Fruit fly (Drosophila melanogaster) whole organism, embryonic: ENCODE data around the gene CG9133.

Experiments used
- ATbp ChIP-seq: fragments of 200-800 bp; sonication (Bioruptor generic); optimal IDR thresholded peaks from 2 replicates; lab custom pipeline; 2017; ENCODE audit warnings: missing biosample characterization, mild to moderate bottlenecking, missing genetic modification characterization, missing genetic modification reagents
- CG12155 ChIP-seq: fragments of 200-800 bp; sonication (Bioruptor generic); optimal IDR thresholded peaks from 3 replicates; lab custom pipeline; 2016; ENCODE audit warnings: missing biosample characterization, missing genetic modification characterization
- CG12299 ChIP-seq: fragments of 200-800 bp; sonication (Bioruptor generic); optimal IDR thresholded peaks from 2 replicates; lab custom pipeline; 2018; ENCODE audit warnings: missing biosample characterization, mild to moderate bottlenecking, missing genetic modification characterization
- CG13424 ChIP-seq: fragments of 200-800 bp; sonication (Bioruptor generic); optimal IDR thresholded peaks from 2 replicates; lab custom pipeline; 2019; ENCODE audit warnings: missing biosample characterization, mild to moderate bottlenecking, missing genetic modification characterization, moderate library complexity
- CG14667 ChIP-seq: fragments of 200-800 bp; sonication (Bioruptor generic); IDR thresholded peaks from 2 replicates; pipeline ENCODE4 v1.3.6; 2022; ENCODE audit warnings: missing biosample characterization, missing genetic modification characterization
- CG14965 ChIP-seq: fragments of 200-800 bp; sonication (Bioruptor generic); optimal IDR thresholded peaks from 2 replicates; lab custom pipeline; 2016; ENCODE audit warnings: missing biosample characterization, missing genetic modification characterization, borderline replicate concordance
- CG15269 ChIP-seq: fragments of 200-800 bp; sonication (Bioruptor generic); optimal IDR thresholded peaks from 2 replicates; lab custom pipeline; 2018; ENCODE audit warnings: missing biosample characterization, mild to moderate bottlenecking, missing genetic modification characterization, moderate library complexity
- CG1603 ChIP-seq: fragments of 200-800 bp; sonication (Bioruptor generic); optimal IDR thresholded peaks from 2 replicates; lab custom pipeline; 2019; ENCODE audit warnings: missing biosample characterization, mild to moderate bottlenecking, missing genetic modification characterization, moderate library complexity
- CG17385 ChIP-seq: fragments of 200-800 bp; sonication (Bioruptor generic); optimal IDR thresholded peaks from 3 replicates; lab custom pipeline; 2018; ENCODE audit warnings: missing biosample characterization, mild to moderate bottlenecking, missing genetic modification characterization
- CG2129 ChIP-seq: fragments of 200-800 bp; sonication (Bioruptor generic); IDR thresholded peaks from 2 replicates; pipeline ENCODE4 v1.3.6; 2022; ENCODE audit warnings: missing biosample characterization, missing genetic modification characterization; ENCODE audit not compliant: partially characterized antibody
- CG2202 ChIP-seq: fragments of 200-800 bp; sonication (Bioruptor generic); optimal IDR thresholded peaks from 2 replicates; lab custom pipeline; 2018; ENCODE audit warnings: missing biosample characterization, mild to moderate bottlenecking, missing genetic modification characterization
- CG3995 ChIP-seq: fragments of 200-800 bp; sonication (Bioruptor generic); optimal IDR thresholded peaks from 3 replicates; lab custom pipeline; 2016; ENCODE audit warnings: missing biosample characterization, missing genetic modification characterization
- CG4617 ChIP-seq: fragments of 200-800 bp; sonication (Bioruptor generic); optimal IDR thresholded peaks from 3 replicates; lab custom pipeline; 2016; ENCODE audit warnings: missing biosample characterization, missing genetic modification characterization, borderline replicate concordance
- CG6689 ChIP-seq: fragments of 200-800 bp; sonication (Bioruptor generic); IDR thresholded peaks from 2 replicates; pipeline ENCODE4 v1.3.6; 2022; ENCODE audit warnings: missing biosample characterization, missing genetic modification characterization
- CG6813 ChIP-seq: fragments of 200-800 bp; sonication (Bioruptor generic); optimal IDR thresholded peaks from 2 replicates; lab custom pipeline; 2017; ENCODE audit warnings: missing biosample characterization, missing genetic modification characterization, mild to moderate bottlenecking, moderate library complexity, missing genetic modification reagents
- CG7271 ChIP-seq: fragments of 200-800 bp; sonication (Bioruptor generic); optimal IDR thresholded peaks from 2 replicates; lab custom pipeline; 2018; ENCODE audit warnings: missing biosample characterization, mild to moderate bottlenecking, missing genetic modification characterization, moderate library complexity
- CG7357 ChIP-seq: fragments of 200-800 bp; sonication (Bioruptor generic); IDR thresholded peaks from 3 replicates; pipeline ENCODE4 v1.3.6; 2022; ENCODE audit warnings: missing biosample characterization, missing genetic modification characterization
- CG7372 ChIP-seq: fragments of 200-800 bp; sonication (Bioruptor generic); IDR thresholded peaks from 2 replicates; pipeline ENCODE4 v1.3.6; 2022; ENCODE audit warnings: missing biosample characterization, missing genetic modification characterization
- CG7556 ChIP-seq: fragments of 200-800 bp; sonication (Bioruptor generic); optimal IDR thresholded peaks from 2 replicates; lab custom pipeline; 2017; ENCODE audit warnings: missing biosample characterization, mild to moderate bottlenecking, missing genetic modification characterization
- CG7963 ChIP-seq: fragments of 200-800 bp; sonication (Bioruptor generic); IDR thresholded peaks from 3 replicates; pipeline ENCODE4 v1.3.6; 2022; ENCODE audit warnings: missing biosample characterization, missing genetic modification characterization; ENCODE audit not compliant: partially characterized antibody
- CG8765 ChIP-seq: fragments of 200-800 bp; sonication (Bioruptor generic); IDR thresholded peaks from 2 replicates; pipeline ENCODE4 v1.3.6; 2022; ENCODE audit warnings: missing biosample characterization, missing genetic modification characterization
- CG9727 ChIP-seq: fragments of 200-800 bp; sonication (Bioruptor generic); optimal IDR thresholded peaks from 3 replicates; lab custom pipeline; 2017; ENCODE audit warnings: missing biosample characterization, mild to moderate bottlenecking, missing genetic modification characterization
- CG9932 ChIP-seq: fragments of 200-800 bp; sonication (Bioruptor generic); IDR thresholded peaks from 2 replicates; pipeline ENCODE4 v1.3.6; 2022; ENCODE audit warnings: missing biosample characterization, missing genetic modification characterization
- Dip3 ChIP-seq: fragments of 200-800 bp; sonication (Bioruptor generic); optimal IDR thresholded peaks from 3 replicates; lab custom pipeline; 2016; ENCODE audit warnings: missing biosample characterization, missing genetic modification characterization
- GATAe ChIP-seq: fragments of 200-800 bp; sonication (Bioruptor generic); conservative IDR thresholded peaks from 2 replicates; pipeline ENCODE4 v1.3.6; 2022; ENCODE audit warnings: missing biosample characterization, missing genetic modification characterization
- NfI ChIP-seq: fragments of 200-800 bp; sonication (Bioruptor generic); optimal IDR thresholded peaks from 3 replicates; lab custom pipeline; 2018; ENCODE audit warnings: missing biosample characterization, mild to moderate bottlenecking, missing genetic modification characterization, moderate library complexity
- Rfx ChIP-seq: fragments of 200-800 bp; sonication (Bioruptor generic); IDR thresholded peaks from 2 replicates; pipeline ENCODE4 v1.3.6; 2022; ENCODE audit warnings: missing biosample characterization, missing genetic modification characterization
- Sry-β ChIP-seq: fragments of 200-800 bp; sonication (Bioruptor generic); optimal IDR thresholded peaks from 2 replicates; lab custom pipeline; 2018; ENCODE audit warnings: missing biosample characterization, mild to moderate bottlenecking, missing genetic modification characterization, moderate library complexity
- Vsx1 ChIP-seq: fragments of 200-800 bp; sonication (Bioruptor generic); optimal IDR thresholded peaks from 2 replicates; lab custom pipeline; 2017; ENCODE audit warnings: missing biosample characterization, mild to moderate bottlenecking, missing genetic modification characterization, missing genetic modification reagents
- ac ChIP-seq: fragments of 200-800 bp; sonication (Bioruptor generic); optimal IDR thresholded peaks from 3 replicates; lab custom pipeline; 2017; ENCODE audit warnings: missing biosample characterization, mild to moderate bottlenecking, missing genetic modification characterization
- cato ChIP-seq: fragments of 200-800 bp; sonication (Bioruptor generic); optimal IDR thresholded peaks from 2 replicates; lab custom pipeline; 2016; ENCODE audit warnings: missing biosample characterization, missing genetic modification characterization, borderline replicate concordance
- caup ChIP-seq: fragments of 200-800 bp; sonication (Bioruptor generic); optimal IDR thresholded peaks from 3 replicates; lab custom pipeline; 2017; ENCODE audit warnings: missing biosample characterization, mild to moderate bottlenecking, missing genetic modification characterization, moderate library complexity; ENCODE audit not compliant: severe bottlenecking
- chif ChIP-seq, 2 experiments: fragments of 200-800 bp; sonication (Bioruptor generic); optimal IDR thresholded peaks; 3 replicates each; lab custom pipeline; 2016; ENCODE audit warnings: missing biosample characterization in 2 of 2, missing genetic modification characterization in 2 of 2
- chinmo ChIP-seq: fragments of 200-800 bp; sonication (Bioruptor generic); IDR thresholded peaks from 4 replicates; pipeline ENCODE4 v1.3.6; 2022; ENCODE audit warnings: missing biosample characterization, missing genetic modification characterization; ENCODE audit not compliant: partially characterized antibody
- disco-r ChIP-seq: fragments of 200-800 bp; sonication (Bioruptor generic); optimal IDR thresholded peaks from 2 replicates; lab custom pipeline; 2016; ENCODE audit warnings: missing biosample characterization, missing genetic modification characterization
- dysf ChIP-seq: fragments of 200-800 bp; sonication (Bioruptor generic); IDR thresholded peaks from 3 replicates; pipeline ENCODE4 v1.3.6; 2022; ENCODE audit warnings: missing biosample characterization, missing genetic modification characterization
- esg ChIP-seq: fragments of 200-800 bp; sonication (Bioruptor generic); conservative IDR thresholded peaks from 2 replicates; pipeline ENCODE4 v1.3.6; 2022; ENCODE audit warnings: missing biosample characterization, missing genetic modification characterization
- gt ChIP-seq: fragments of 200-800 bp; sonication (Bioruptor generic); IDR thresholded peaks from 2 replicates; pipeline ENCODE4 v1.3.6; 2022; ENCODE audit warnings: missing biosample characterization, missing genetic modification characterization
- klu ChIP-seq: fragments of 200-800 bp; sonication (Bioruptor generic); IDR thresholded peaks from 2 replicates; pipeline ENCODE4 v1.3.6; 2022; ENCODE audit warnings: missing biosample characterization, missing genetic modification characterization
- maf-S ChIP-seq: fragments of 200-800 bp; sonication (Bioruptor generic); optimal IDR thresholded peaks from 2 replicates; lab custom pipeline; 2016; ENCODE audit warnings: missing biosample characterization, missing genetic modification characterization
- nau ChIP-seq: fragments of 200-800 bp; sonication (Bioruptor generic); optimal IDR thresholded peaks from 3 replicates; lab custom pipeline; 2017; ENCODE audit warnings: missing biosample characterization, mild to moderate bottlenecking, missing genetic modification characterization, missing genetic modification reagents
- pita ChIP-seq: fragments of 200-800 bp; sonication (Bioruptor generic); optimal IDR thresholded peaks from 2 replicates; lab custom pipeline; 2017; ENCODE audit warnings: missing biosample characterization, mild to moderate bottlenecking, missing genetic modification characterization
- pum ChIP-seq: fragments of 200-800 bp; sonication (Bioruptor generic); optimal IDR thresholded peaks from 2 replicates; lab custom pipeline; 2016; ENCODE audit warnings: missing biosample characterization, missing genetic modification characterization
- sisA ChIP-seq: fragments of 200-800 bp; sonication (Bioruptor generic); IDR thresholded peaks from 2 replicates; pipeline ENCODE4 v1.3.6; 2022; ENCODE audit warnings: missing biosample characterization, missing genetic modification characterization
- tll ChIP-seq, 2 experiments: fragments of 200-800 bp in 1 of 2; fragments of >200 bp in 1 of 2; sonication (Bioruptor generic) in 1 of 2; optimal IDR thresholded peaks; 2 replicates each; lab custom pipeline; 2017 to 2019; ENCODE audit warnings: missing biosample characterization in 2 of 2, missing genetic modification characterization in 2 of 2, mild to moderate bottlenecking in 1 of 2, moderate library complexity in 1 of 2
- trem ChIP-seq: fragments of 200-800 bp; optimal IDR thresholded peaks from 3 replicates; lab custom pipeline; 2019; ENCODE audit warnings: missing biosample characterization, mild to moderate bottlenecking, missing genetic modification characterization, moderate library complexity
- trh ChIP-seq: fragments of 200-800 bp; sonication (Bioruptor generic); optimal IDR thresholded peaks from 2 replicates; lab custom pipeline; 2016; ENCODE audit warnings: missing biosample characterization, missing genetic modification characterization
- unc-4 ChIP-seq: fragments of 200-800 bp; sonication (Bioruptor generic); IDR thresholded peaks from 2 replicates; pipeline ENCODE4 v1.3.6; 2022; ENCODE audit warnings: missing biosample characterization, missing genetic modification characterization; ENCODE audit not compliant: partially characterized antibody
- wek ChIP-seq: fragments of 200-800 bp; sonication (Bioruptor generic); optimal IDR thresholded peaks from 3 replicates; lab custom pipeline; 2018; ENCODE audit warnings: missing biosample characterization, mild to moderate bottlenecking, missing genetic modification characterization, moderate library complexity
- yki ChIP-seq: fragments of >200 bp; optimal IDR thresholded peaks from 3 replicates; lab custom pipeline; 2018
- zen ChIP-seq: fragments of 200-800 bp; sonication (Bioruptor generic); optimal IDR thresholded peaks from 3 replicates; lab custom pipeline; 2018; ENCODE audit warnings: missing biosample characterization, mild to moderate bottlenecking, missing genetic modification characterization, moderate library complexity

The CG9133 gene

DNA sequence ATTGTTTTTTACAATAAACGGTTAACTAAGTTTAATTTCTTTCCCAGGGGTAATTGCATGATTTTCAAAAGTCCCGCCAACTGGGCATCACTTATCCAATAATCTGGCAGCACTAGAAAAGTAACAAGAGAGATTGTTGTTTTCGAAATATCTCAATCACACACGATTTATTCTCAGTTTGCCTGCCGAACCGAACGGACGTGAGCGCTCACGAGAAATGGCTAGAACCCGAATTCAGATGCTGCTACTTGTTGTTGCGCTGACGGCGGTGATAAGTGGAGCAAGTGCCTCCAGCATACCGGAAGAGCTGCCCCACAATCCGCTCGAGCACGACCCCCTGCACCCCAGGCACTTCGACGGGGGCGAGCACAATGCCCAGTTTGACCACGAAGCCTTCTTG is 46.7 kb downstream of the CG9133 start, which contains the start of gene scf (continued):
- TF ChIP-seq chif (GFP tag; optimal IDR thresholded peaks at IDR 0.05; lab: Kevin White, UChicago) = no peak
- TF ChIP-seq CG12155 = no peak
- TF ChIP-seq GATAe = no peak
- no peak for TF ChIP-seq CG13424 (tag; lab: Kevin White, UChicago)
- peak; percentile 71 for TF ChIP-seq trem
- TF ChIP-seq CG6813 (GFP tag; lab: Kevin White, UChicago) = no peak
- TF ChIP-seq caup (GFP tag; lab: Kevin White, UChicago) = no peak
- no peak for TF ChIP-seq gt (GFP tag; lab: Robert Waterston, UW)
- TF ChIP-seq CG7556 (GFP tag; lab: Kevin White, UChicago) = no peak
- peak; percentile 42; the same call in 1 of the 2 replicates for TF ChIP-seq unc-4 (GFP tag; lab: Robert Waterston, UW)
- TF ChIP-seq Rfx (GFP tag; lab: Robert Waterston, UW) = peak; percentile 59
- TF ChIP-seq sisA (GFP tag; lab: Robert Waterston, UW) = no peak
- no peak for TF ChIP-seq CG2202 (tag; lab: Kevin White, UChicago)
- no peak for TF ChIP-seq ac (GFP tag; lab: Kevin White, UChicago)
- TF ChIP-seq CG6689 (GFP tag; lab: Robert Waterston, UW) = no peak
- TF ChIP-seq CG8765 (GFP tag; lab: Robert Waterston, UW) = no peak
- TF ChIP-seq disco-r (GFP tag; lab: Kevin White, UChicago) = no peak
- TF ChIP-seq CG7357 (GFP tag; lab: Robert Waterston, UW) = peak; percentile 53; the same call in 2 of the 3 replicates
- TF ChIP-seq maf-S (GFP tag; lab: Kevin White, UChicago) = no peak
- TF ChIP-seq CG7963 = no peak
- TF ChIP-seq CG9727 (GFP tag; lab: Kevin White, UChicago) = no peak
- no peak for TF ChIP-seq CG7372 (GFP tag; lab: Robert Waterston, UW)
- no peak for TF ChIP-seq NfI (GFP tag; lab: Kevin White, UChicago)
- TF ChIP-seq CG17385 (GFP tag; lab: Kevin White, UChicago) = no peak
- no peak for TF ChIP-seq CG7271 (tag; lab: Kevin White, UChicago)
- TF ChIP-seq pita (GFP tag; lab: Kevin White, UChicago) = no peak
- no peak for TF ChIP-seq zen (tag; lab: Kevin White, UChicago)
- TF ChIP-seq CG2129 = no peak
- no peak for TF ChIP-seq wek (GFP tag; lab: Kevin White, UChicago)
- no peak for TF ChIP-seq CG4617 (GFP tag; lab: Kevin White, UChicago)
- TF ChIP-seq dysf (GFP tag; lab: Robert Waterston, UW) = no peak
- TF ChIP-seq CG14965 (GFP tag; lab: Kevin White, UChicago) = no peak
- peak; percentile 36 for TF ChIP-seq CG9932
- no peak for TF ChIP-seq CG12299 (tag; lab: Kevin White, UChicago)
- TF ChIP-seq cato (GFP tag; lab: Kevin White, UChicago) = no peak
- TF ChIP-seq CG1603 = peak; percentile 44
- no peak for TF ChIP-seq trh (GFP tag; lab: Kevin White, UChicago)
- peak; percentile 88 for TF ChIP-seq Sry-β (GFP tag; lab: Kevin White, UChicago)
- no peak for TF ChIP-seq pum (GFP tag; lab: Kevin White, UChicago)
- TF ChIP-seq klu (GFP tag; lab: Robert Waterston, UW) = no peak
- TF ChIP-seq CG3995 = peak; percentile 78
- TF ChIP-seq esg (GFP tag; lab: Robert Waterston, UW) = no peak
- peak; percentile 63; the same call in 2 of the 4 replicates for TF ChIP-seq chinmo (GFP tag; lab: Robert Waterston, UW)
- TF ChIP-seq yki (lab: Kevin White, UChicago) = no peak
- no peak for TF ChIP-seq CG15269
- no peak for TF ChIP-seq Dip3
- TF ChIP-seq tll (GFP tag; optimal IDR thresholded peaks at IDR 0.05; lab: Kevin White, UChicago) = no peak
- TF ChIP-seq CG14667 = no peak
- no peak for TF ChIP-seq Vsx1 (GFP tag; lab: Kevin White, UChicago)
- no peak for TF ChIP-seq nau (GFP tag; lab: Kevin White, UChicago)
- TF ChIP-seq ATbp (GFP tag; lab: Kevin White, UChicago) = no peak
